Fruit fly (Drosophila melanogaster) whole organism, embryonic: Measurements from ENCODE around the gene AlkB.

Experiments used
- Adf1 ChIP-seq: fragments of 200-800 bp; sonication (Bioruptor generic); IDR thresholded peaks from 2 replicates; pipeline ENCODE4 v1.3.6; 2022; ENCODE audit warnings: missing biosample characterization, missing genetic modification characterization
- BEAF-32 ChIP-seq: fragments of 200-800 bp; sonication (Bioruptor generic); optimal IDR thresholded peaks from 3 replicates; lab custom pipeline; 2017; ENCODE audit warnings: missing biosample characterization, missing genetic modification characterization, mild to moderate bottlenecking, moderate library complexity, missing genetic modification reagents
- C15 ChIP-seq: fragments of 200-800 bp; sonication (Bioruptor generic); IDR thresholded peaks from 3 replicates; pipeline ENCODE4 v1.3.6; 2022; ENCODE audit warnings: missing biosample characterization, missing genetic modification characterization
- CG12155 ChIP-seq: fragments of 200-800 bp; sonication (Bioruptor generic); optimal IDR thresholded peaks from 3 replicates; lab custom pipeline; 2016; ENCODE audit warnings: missing biosample characterization, missing genetic modification characterization
- CG12744 ChIP-seq: fragments of 200-800 bp; sonication (Bioruptor generic); optimal IDR thresholded peaks from 2 replicates; lab custom pipeline; 2016; ENCODE audit warnings: missing biosample characterization, missing genetic modification characterization
- CG13287 ChIP-seq: fragments of 200-800 bp; sonication (Bioruptor generic); IDR thresholded peaks from 2 replicates; pipeline ENCODE4 v1.3.6; 2022; ENCODE audit warnings: missing biosample characterization, missing genetic modification characterization; ENCODE audit not compliant: partially characterized antibody
- CG16813 ChIP-seq: fragments of 200-800 bp; sonication (Bioruptor generic); IDR thresholded peaks from 3 replicates; pipeline ENCODE4 v1.3.6; 2022; ENCODE audit warnings: missing biosample characterization, missing genetic modification characterization; ENCODE audit not compliant: partially characterized antibody
- CG17361 ChIP-seq: fragments of 200-800 bp; sonication (Bioruptor generic); IDR thresholded peaks from 3 replicates; pipeline ENCODE4 v1.3.6; 2022; ENCODE audit warnings: missing biosample characterization, missing genetic modification characterization
- CG18619 ChIP-seq: fragments of 200-800 bp; sonication (Bioruptor generic); optimal IDR thresholded peaks from 3 replicates; lab custom pipeline; 2017; ENCODE audit warnings: missing biosample characterization, mild to moderate bottlenecking, missing genetic modification characterization
- CG2129 ChIP-seq: fragments of 200-800 bp; sonication (Bioruptor generic); IDR thresholded peaks from 2 replicates; pipeline ENCODE4 v1.3.6; 2022; ENCODE audit warnings: missing biosample characterization, missing genetic modification characterization; ENCODE audit not compliant: partially characterized antibody
- CG31365 ChIP-seq: fragments of 200-800 bp; sonication (Bioruptor generic); optimal IDR thresholded peaks from 2 replicates; lab custom pipeline; 2018; ENCODE audit warnings: missing biosample characterization, mild to moderate bottlenecking, missing genetic modification characterization
- CG4854 ChIP-seq: fragments of 200-800 bp; sonication (Bioruptor generic); optimal IDR thresholded peaks from 2 replicates; lab custom pipeline; 2016; ENCODE audit warnings: missing biosample characterization, missing genetic modification characterization, inconsistent platforms
- CG7372 ChIP-seq: fragments of 200-800 bp; sonication (Bioruptor generic); IDR thresholded peaks from 2 replicates; pipeline ENCODE4 v1.3.6; 2022; ENCODE audit warnings: missing biosample characterization, missing genetic modification characterization
- CG7786 ChIP-seq: fragments of 200-800 bp; sonication (Bioruptor generic); optimal IDR thresholded peaks from 2 replicates; lab custom pipeline; 2016; ENCODE audit warnings: missing biosample characterization, missing genetic modification characterization
- CG9727 ChIP-seq: fragments of 200-800 bp; sonication (Bioruptor generic); optimal IDR thresholded peaks from 3 replicates; lab custom pipeline; 2017; ENCODE audit warnings: missing biosample characterization, mild to moderate bottlenecking, missing genetic modification characterization
- CG9876 ChIP-seq: fragments of 200-800 bp; sonication (Bioruptor generic); optimal IDR thresholded peaks from 2 replicates; lab custom pipeline; 2016; ENCODE audit warnings: missing biosample characterization, missing genetic modification characterization
- CG9932 ChIP-seq: fragments of 200-800 bp; sonication (Bioruptor generic); IDR thresholded peaks from 2 replicates; pipeline ENCODE4 v1.3.6; 2022; ENCODE audit warnings: missing biosample characterization, missing genetic modification characterization
- Camta ChIP-seq: fragments of 200-800 bp; sonication (Bioruptor generic); optimal IDR thresholded peaks from 2 replicates; lab custom pipeline; 2016; ENCODE audit warnings: missing biosample characterization, missing genetic modification characterization
- Chrac-16 ChIP-seq: fragments of 200-800 bp; sonication (Bioruptor generic); optimal IDR thresholded peaks from 3 replicates; lab custom pipeline; 2016; ENCODE audit warnings: missing biosample characterization, missing genetic modification characterization
- D19A ChIP-seq: fragments of 200-800 bp; optimal IDR thresholded peaks from 3 replicates; lab custom pipeline; 2019; ENCODE audit warnings: missing biosample characterization, mild to moderate bottlenecking, missing genetic modification characterization, moderate library complexity
- Dll ChIP-seq: fragments of 200-800 bp; sonication (Bioruptor generic); IDR thresholded peaks from 4 replicates; pipeline ENCODE4 v1.3.6; 2022; ENCODE audit warnings: missing biosample characterization, missing genetic modification characterization; ENCODE audit not compliant: partially characterized antibody
- Doc3 ChIP-seq: fragments of 200-800 bp; sonication (Bioruptor generic); IDR thresholded peaks from 3 replicates; pipeline ENCODE4 v1.3.6; 2022; ENCODE audit warnings: missing biosample characterization, missing genetic modification characterization; ENCODE audit not compliant: partially characterized antibody
- Dref ChIP-seq: fragments of 200-800 bp; sonication (Bioruptor generic); IDR thresholded peaks from 2 replicates; pipeline ENCODE4 v1.3.6; 2022; ENCODE audit warnings: missing biosample characterization, missing genetic modification characterization
- Gsc ChIP-seq: fragments of 200-800 bp; sonication (Bioruptor generic); IDR thresholded peaks from 2 replicates; pipeline ENCODE4 v1.3.6; 2022; ENCODE audit warnings: missing biosample characterization, missing genetic modification characterization
- Lpt ChIP-seq: fragments of >200 bp; optimal IDR thresholded peaks from 2 replicates; lab custom pipeline; 2018; ENCODE audit warnings: missing biosample characterization, missing genetic modification characterization
- Max ChIP-seq: fragments of 200-800 bp; sonication (Bioruptor generic); optimal IDR thresholded peaks from 2 replicates; lab custom pipeline; 2016; ENCODE audit warnings: missing biosample characterization, mild to moderate bottlenecking, missing genetic modification characterization
- Sin3A ChIP-seq: fragments of >200 bp; optimal IDR thresholded peaks from 2 replicates; lab custom pipeline; 2018
- amos ChIP-seq: fragments of 200-800 bp; sonication (Bioruptor generic); IDR thresholded peaks from 2 replicates; pipeline ENCODE4 v1.3.6; 2022; ENCODE audit warnings: missing biosample characterization, missing genetic modification characterization; ENCODE audit not compliant: partially characterized antibody
- chif ChIP-seq, 2 experiments: fragments of 200-800 bp; sonication (Bioruptor generic); optimal IDR thresholded peaks; 3 replicates each; lab custom pipeline; 2016; ENCODE audit warnings: missing biosample characterization in 2 of 2, missing genetic modification characterization in 2 of 2
- croc ChIP-seq: fragments of 200-800 bp; sonication (Bioruptor generic); conservative IDR thresholded peaks from 3 replicates; pipeline ENCODE4 v1.3.6; 2022; ENCODE audit warnings: missing biosample characterization, missing genetic modification characterization
- dysf ChIP-seq: fragments of 200-800 bp; sonication (Bioruptor generic); IDR thresholded peaks from 3 replicates; pipeline ENCODE4 v1.3.6; 2022; ENCODE audit warnings: missing biosample characterization, missing genetic modification characterization
- gcm2 ChIP-seq: fragments of 200-800 bp; sonication (Bioruptor generic); optimal IDR thresholded peaks from 2 replicates; lab custom pipeline; 2016; ENCODE audit warnings: missing biosample characterization, missing genetic modification characterization
- gfzf ChIP-seq: fragments of 200-800 bp; sonication (Bioruptor generic); optimal IDR thresholded peaks from 2 replicates; lab custom pipeline; 2016; ENCODE audit warnings: missing biosample characterization, mild to moderate bottlenecking, missing genetic modification characterization, moderate library complexity
- grn ChIP-seq: fragments of 200-800 bp; sonication (Bioruptor generic); optimal IDR thresholded peaks from 3 replicates; lab custom pipeline; 2017; ENCODE audit warnings: missing biosample characterization, missing genetic modification characterization
- hkb ChIP-seq, 2 experiments: fragments of 200-800 bp in 1 of 2; fragments of >200 bp in 1 of 2; sonication (Bioruptor generic) in 1 of 2; IDR thresholded peaks in 1 of 2; optimal IDR thresholded peaks in 1 of 2; 2 replicates each; pipeline versions ENCODE4 v1.3.6 to Lab custom; 2017 to 2022; ENCODE audit warnings: missing biosample characterization in 1 of 2, missing genetic modification characterization in 1 of 2
- ken ChIP-seq: fragments of 200-800 bp; sonication (Bioruptor generic); IDR thresholded peaks from 3 replicates; pipeline ENCODE4 v1.3.6; 2022; ENCODE audit warnings: missing biosample characterization, missing genetic modification characterization
- lmd ChIP-seq: fragments of 200-800 bp; sonication (Bioruptor generic); IDR thresholded peaks from 2 replicates; pipeline ENCODE4 v1.3.6; 2022; ENCODE audit warnings: missing biosample characterization, missing genetic modification characterization
- luna ChIP-seq: fragments of 200-800 bp; sonication (Bioruptor generic); optimal IDR thresholded peaks from 2 replicates; lab custom pipeline; 2016; ENCODE audit warnings: missing biosample characterization, missing genetic modification characterization
- ranshi ChIP-seq: fragments of 200-800 bp; sonication (Bioruptor generic); IDR thresholded peaks from 2 replicates; pipeline ENCODE4 v1.3.6; 2022; ENCODE audit warnings: missing biosample characterization, missing genetic modification characterization
- rib ChIP-seq: fragments of 200-800 bp; sonication (Bioruptor generic); IDR thresholded peaks from 2 replicates; pipeline ENCODE4 v1.3.6; 2022; ENCODE audit warnings: missing biosample characterization, missing genetic modification characterization
- sd ChIP-seq: fragments of 200-800 bp; sonication (Bioruptor generic); optimal IDR thresholded peaks from 3 replicates; lab custom pipeline; 2018; ENCODE audit warnings: missing biosample characterization, mild to moderate bottlenecking, missing genetic modification characterization, moderate library complexity
- sens ChIP-seq: fragments of 200-800 bp; sonication (Bioruptor generic); peaks from one replicate; lab custom pipeline; 2016; ENCODE audit warnings: missing biosample characterization, missing genetic modification characterization
- sqz ChIP-seq: fragments of 200-800 bp; sonication (Bioruptor generic); optimal IDR thresholded peaks from 3 replicates; lab custom pipeline; 2018; ENCODE audit warnings: missing biosample characterization, mild to moderate bottlenecking, missing genetic modification characterization
- stc ChIP-seq: fragments of 200-800 bp; sonication (Bioruptor generic); IDR thresholded peaks from 2 replicates; pipeline ENCODE4 v1.3.6; 2022; ENCODE audit warnings: missing biosample characterization, missing genetic modification characterization
- twi ChIP-seq: fragments of 200-800 bp; optimal IDR thresholded peaks from 2 replicates; lab custom pipeline; 2019; ENCODE audit warnings: missing biosample characterization, mild to moderate bottlenecking, missing genetic modification characterization, moderate library complexity
- yki ChIP-seq: fragments of >200 bp; optimal IDR thresholded peaks from 3 replicates; lab custom pipeline; 2018

The AlkB gene

DNA sequence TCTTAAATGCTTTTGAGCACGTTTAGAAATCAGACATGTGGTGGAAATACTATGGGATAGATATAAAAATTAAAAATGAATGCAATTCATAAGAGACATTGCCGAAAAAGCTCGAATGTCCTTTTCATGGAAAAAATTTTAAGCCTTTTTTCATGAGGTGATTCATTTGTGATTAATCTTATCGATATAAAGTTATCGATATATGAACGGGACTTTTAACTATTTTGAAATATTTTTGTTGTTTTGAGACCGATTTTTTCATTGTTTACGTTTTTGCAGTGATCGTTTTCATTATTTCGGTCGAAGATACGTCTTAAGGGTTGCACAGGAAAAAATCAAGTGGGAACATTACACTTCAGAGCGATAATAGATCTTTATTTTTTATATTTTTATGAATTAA, at the start of gene AlkB:
AlkB (minus strand) TSS at position 101 of the 400 bp plus-strand sequence.
- no peak for TF ChIP-seq CG12744
- no peak; the same call in 2 of the 3 replicates for TF ChIP-seq Doc3
- TF ChIP-seq C15 (GFP tag; lab: Robert Waterston, UW), result no peak
- no peak for TF ChIP-seq Lpt (GFP tag; lab: Kevin White, UChicago)
- TF ChIP-seq CG7372, result no peak
- peak; percentile 13; the same call in 1 of the 2 replicates for TF ChIP-seq CG2129 (GFP tag; lab: Robert Waterston, UW)
- no peak for TF ChIP-seq lmd (GFP tag; lab: Robert Waterston, UW)
- peak; percentile 45 for TF ChIP-seq BEAF-32 (GFP tag; lab: Kevin White, UChicago)
- no peak for TF ChIP-seq sd (tag; lab: Kevin White, UChicago)
- 0 out of 2 replicates have a peak, but pooled peaks have one; percentile 19 for TF ChIP-seq CG13287 (GFP tag; lab: Robert Waterston, UW)
- no peak for TF ChIP-seq Camta (GFP tag; lab: Kevin White, UChicago)
- peak; percentile 44 for TF ChIP-seq gfzf
- TF ChIP-seq Chrac-16 (GFP tag; lab: Kevin White, UChicago), result no peak
- TF ChIP-seq CG9932 (GFP tag; lab: Robert Waterston, UW), result no peak
- no peak for TF ChIP-seq D19A
- no peak for TF ChIP-seq Adf1 (GFP tag; lab: Robert Waterston, UW)
- TF ChIP-seq CG31365 (tag; lab: Kevin White, UChicago), result no peak
- TF ChIP-seq amos (GFP tag; lab: Robert Waterston, UW), result 0 out of 2 replicates have a peak, but pooled peaks have one; percentile 17
- no peak for TF ChIP-seq hkb (optimal IDR thresholded peaks at IDR 0.05; lab: Kevin White, UChicago)
- TF ChIP-seq hkb (GFP tag; IDR thresholded peaks at IDR 0.05; lab: Robert Waterston, UW), result no peak
- TF ChIP-seq twi (tag; lab: Kevin White, UChicago), result no peak
- TF ChIP-seq chif (GFP tag; optimal IDR thresholded peaks at IDR 0.05; lab: Kevin White, UChicago), result no peak
- TF ChIP-seq CG16813, result 0 out of 3 replicates have a peak, but pooled peaks have one; percentile 4
- TF ChIP-seq luna (GFP tag; lab: Kevin White, UChicago), result no peak
- no peak for TF ChIP-seq yki (lab: Kevin White, UChicago)
- no peak for TF ChIP-seq CG9876 (GFP tag; lab: Kevin White, UChicago)
- TF ChIP-seq dysf, result no peak
- no peak for TF ChIP-seq sqz (GFP tag; lab: Kevin White, UChicago)
- no peak for TF ChIP-seq ken (GFP tag; lab: Robert Waterston, UW)
- 0 out of 3 replicates have a peak, but pooled peaks have one; percentile 9 for TF ChIP-seq CG17361 (GFP tag; lab: Robert Waterston, UW)
- no peak for TF ChIP-seq Gsc (GFP tag; lab: Robert Waterston, UW)
- no peak for TF ChIP-seq CG9727 (GFP tag; lab: Kevin White, UChicago)
- no peak for TF ChIP-seq ranshi (GFP tag; lab: Robert Waterston, UW)
- no peak for TF ChIP-seq rib
- no peak for TF ChIP-seq CG18619 (GFP tag; lab: Kevin White, UChicago)
- TF ChIP-seq CG12155 (GFP tag; lab: Kevin White, UChicago), result no peak
- TF ChIP-seq CG7786, result no peak
- TF ChIP-seq Max, result no peak
- peak; percentile 49; the same call in 1 of the 4 replicates for TF ChIP-seq Dll (GFP tag; lab: Robert Waterston, UW)
- no peak for TF ChIP-seq stc (GFP tag; lab: Robert Waterston, UW)
- no peak for TF ChIP-seq grn
- peak; percentile 32 for TF ChIP-seq sens (GFP tag; lab: Kevin White, UChicago)
- no peak for TF ChIP-seq CG4854
- TF ChIP-seq Dref (GFP tag; lab: Robert Waterston, UW), result peak; percentile 43; the same call in 1 of the 2 replicates
- TF ChIP-seq Sin3A (lab: Kevin White, UChicago), result no peak
- no peak for TF ChIP-seq croc (GFP tag; lab: Robert Waterston, UW)
- TF ChIP-seq gcm2 (GFP tag; lab: Kevin White, UChicago), result no peak
